Worm (Caenorhabditis elegans) whole organism, dauer: ENCODE measurements around the gene arrd-5.

Experiments used
- unc-62 ChIP-seq: sonication (generic microtip); optimal IDR thresholded peaks from 2 replicates; lab custom pipeline; 2017; ENCODE audit warnings: missing biosample characterization, missing genetic modification reagents, missing genetic modification characterization

arrd-5 gene

ce11 chrII:9872961-9873360, 37.9 kb downstream of the arrd-5 start, which contains the start of gene chil-8:
Gene chil-8 (minus strand): TSS chrII:9873061.
- TF ChIP-seq unc-62 (GFP tag; lab: Kevin White, UChicago), result no peak

DNA sequence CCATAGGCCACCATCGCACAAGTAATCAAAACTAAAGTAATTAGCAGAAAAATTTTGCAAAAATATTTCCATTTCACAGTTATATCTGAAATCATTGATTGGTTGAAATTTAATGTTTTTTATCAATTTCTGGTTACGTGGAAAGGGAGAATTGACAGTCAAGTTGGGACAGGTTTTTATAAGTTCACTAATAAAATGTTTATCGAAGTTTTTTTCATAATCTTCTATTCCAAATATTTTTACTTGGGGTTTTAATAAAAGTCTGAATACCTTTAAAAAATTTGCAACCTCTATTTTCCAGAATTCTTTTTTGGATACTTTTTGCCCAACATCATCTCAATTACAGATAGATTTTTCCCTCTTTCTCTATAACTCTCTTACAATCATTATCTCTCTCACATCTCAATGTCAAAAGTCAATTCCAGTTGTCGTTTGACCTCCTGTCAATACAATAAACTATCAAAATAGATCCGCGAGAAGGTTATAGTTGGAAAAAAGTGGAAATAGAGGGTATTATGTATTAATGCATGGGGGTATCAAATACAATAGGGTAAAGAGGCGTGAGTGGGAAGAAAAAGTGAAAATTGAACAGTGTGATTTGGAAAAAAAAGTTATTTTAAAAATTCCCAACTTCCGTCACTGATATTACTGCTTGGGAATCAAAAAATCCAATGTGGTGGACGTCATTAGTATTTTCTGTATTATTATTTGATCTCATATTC, 39.6 kb downstream of the arrd-5 start, which contains the start of the genes chil-2 and ctsa-3.2:
TSS of gene chil-2 (minus strand) at position 101 of the 722 bp plus-strand sequence.
TSS of gene ctsa-3.2 (plus strand) at position 672 of the 722 bp plus-strand sequence.
- no peak for TF ChIP-seq unc-62 (GFP tag; lab: Kevin White, UChicago)

- TF ChIP-seq unc-62 (GFP tag; lab: Kevin White, UChicago), result no peak
Measured at ce11 chrII:9879815-9880214, 44.8 kb downstream of the arrd-5 start.

DNA sequence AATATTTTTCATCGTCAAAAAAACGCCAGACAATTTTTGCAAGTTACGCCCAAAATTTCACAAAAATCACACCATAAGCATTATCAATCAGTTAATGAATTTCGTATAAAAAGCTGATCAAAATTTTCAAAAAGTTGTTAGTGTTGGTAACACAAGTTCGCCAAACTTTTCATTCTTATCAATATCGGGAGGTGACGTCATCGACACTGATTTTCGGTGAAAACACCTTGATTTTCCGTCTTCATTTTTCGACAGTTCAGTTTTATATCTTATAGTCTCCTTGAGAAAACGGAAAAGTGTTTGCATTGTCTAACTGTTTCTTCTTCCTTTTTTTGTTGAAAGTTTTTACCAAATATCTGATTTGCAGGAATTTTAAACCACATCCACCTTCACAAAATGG, 45.8 kb downstream of the arrd-5 start, which contains the start of gene C08H9.15:
TSS of gene C08H9.15 (plus strand) at position 368 of the 400 bp plus-strand sequence.
- no peak for TF ChIP-seq unc-62 (GFP tag; lab: Kevin White, UChicago)

DNA sequence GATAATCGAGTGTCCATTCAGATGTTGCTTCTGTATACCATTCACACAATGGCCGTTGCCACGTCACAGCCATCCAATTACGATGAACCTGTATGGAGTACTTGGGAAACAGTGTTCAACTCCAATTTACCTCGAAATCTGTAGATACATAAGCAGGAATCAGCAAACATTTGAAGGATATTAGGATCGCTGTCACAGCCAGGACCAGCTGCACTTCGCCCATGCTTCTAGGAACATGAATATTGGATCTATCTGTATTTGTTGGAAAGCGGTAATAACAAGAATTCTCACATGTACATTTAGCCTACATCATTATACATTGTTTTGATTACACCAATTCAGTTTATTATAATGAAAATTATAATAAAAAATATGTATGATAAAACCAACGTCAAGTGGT, 51.2 kb downstream of the arrd-5 start, which contains the start of gene algn-8:
TSS of gene algn-8 (minus strand) at position 227 of the 400 bp plus-strand sequence.
- TF ChIP-seq unc-62 (GFP tag; lab: Kevin White, UChicago), result no peak
